Worm (Caenorhabditis elegans): ENCODE results near the gene C31H2.14.

DNA sequence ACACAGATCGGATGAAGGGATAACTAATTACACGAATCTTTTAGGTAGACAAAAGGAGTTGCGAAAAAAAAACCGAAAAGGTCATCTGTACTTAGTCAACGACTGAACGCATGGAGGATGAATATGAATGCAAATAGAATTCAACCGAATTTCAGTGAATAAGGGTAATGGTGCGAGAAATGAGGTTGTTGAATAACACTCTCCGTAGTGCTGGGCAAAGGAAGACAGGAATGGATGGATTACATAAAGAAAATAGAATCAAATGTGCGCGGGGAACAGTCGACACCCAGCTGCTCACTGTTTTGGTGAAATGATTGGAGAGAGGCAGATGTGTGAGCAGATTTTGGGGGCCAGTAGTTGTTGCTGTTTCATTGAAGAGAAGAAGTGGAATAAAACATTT is 23.7 kb upstream of the C31H2.14 start:
- TF ChIP-seq grh-1 (GFP tag; IDR thresholded peaks at IDR 0.05) (no peak), ama-1 (optimal IDR thresholded peaks at IDR 0.05) (no peak), nhr-47 (tag; optimal IDR thresholded peaks at IDR 0.05) (no peak), mab-9 (GFP tag; IDR thresholded peaks at IDR 0.05) (no peak), fos-1 (tag; optimal IDR thresholded peaks at IDR 0.05) (no peak), pqm-1 (tag; optimal IDR thresholded peaks at IDR 0.05) (no peak), nhr-11 (tag; optimal IDR thresholded peaks at IDR 0.05) (no peak), snpc-4 (tag; optimal IDR thresholded peaks at IDR 0.05) (no peak), unc-86 (tag; optimal IDR thresholded peaks at IDR 0.05) (no peak), lir-3 (tag; optimal IDR thresholded peaks at IDR 0.05; ENCODE audit: poor library complexity) (no peak)
